Fruit fly (Drosophila melanogaster): Measurements from ENCODE around the gene promL.

promL gene

DNA sequence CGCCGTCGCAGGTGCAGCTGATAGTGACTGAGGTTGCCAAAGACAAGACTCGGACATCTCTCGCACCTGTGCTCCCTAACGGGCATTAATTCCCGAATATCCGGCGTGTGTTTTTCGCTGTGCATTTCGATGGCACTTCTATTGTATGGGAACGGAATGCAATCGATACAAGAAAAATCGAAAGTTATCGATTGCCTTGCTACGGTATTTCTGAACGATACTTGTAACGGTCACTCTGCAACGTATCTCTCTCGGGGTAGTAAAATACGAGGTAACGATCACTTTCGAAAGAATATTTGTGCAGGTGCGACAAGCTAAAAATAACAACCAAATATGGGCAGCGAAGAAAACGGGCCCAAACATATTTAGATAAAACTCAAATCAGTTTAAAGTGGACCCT is 37.4 kb upstream of the promL start, which contains the start of gene CG32280 (continued):
- TF ChIP-seq CG10462 (GFP tag; optimal IDR thresholded peaks at IDR 0.05) (no peak), HLH54F (GFP tag; optimal IDR thresholded peaks at IDR 0.05) (peak; percentile 3), slp2 (GFP tag; optimal IDR thresholded peaks at IDR 0.05) (peak; percentile 24), dati (GFP tag; IDR thresholded peaks at IDR 0.05) (no peak), MBD-R2 (GFP tag; IDR thresholded peaks at IDR 0.05) (peak; percentile 82), CG14441 (GFP tag; IDR thresholded peaks at IDR 0.05) (peak; percentile 46; the same call in 1 of the 2 replicates), zf30C (GFP tag; optimal IDR thresholded peaks at IDR 0.05) (peak; percentile 85), CG7786 (GFP tag; optimal IDR thresholded peaks at IDR 0.05) (no peak), Sry-δ (GFP tag; optimal IDR thresholded peaks at IDR 0.05) (peak; percentile 80), Nf-YC (tag; optimal IDR thresholded peaks at IDR 0.05) (peak; percentile 20), CG14965 (GFP tag; optimal IDR thresholded peaks at IDR 0.05; ENCODE audit: borderline replicate concordance) (no peak), Ptx1 (GFP tag; IDR thresholded peaks at IDR 0.05) (peak; percentile 25; the same call in 1 of the 2 replicates), TFAM (GFP tag; optimal IDR thresholded peaks at IDR 0.05) (no peak), CG16863 (GFP tag; optimal IDR thresholded peaks at IDR 0.05) (no peak), Nf-YB (GFP tag; optimal IDR thresholded peaks at IDR 0.05) (no peak), CG1603 (tag; optimal IDR thresholded peaks at IDR 0.05) (peak; percentile 68), unc-4 (GFP tag; IDR thresholded peaks at IDR 0.05; ENCODE audit: partially characterized antibody) (peak; percentile 90), hb (GFP tag; IDR thresholded peaks at IDR 0.05; ENCODE audit: partially characterized antibody) (peak; percentile 73), shn (GFP tag; optimal IDR thresholded peaks at IDR 0.05) (peak; percentile 56), crol (GFP tag; IDR thresholded peaks at IDR 0.05) (no peak), CG16813 (GFP tag; IDR thresholded peaks at IDR 0.05; ENCODE audit: partially characterized antibody) (peak; percentile 82), amos (GFP tag; IDR thresholded peaks at IDR 0.05; ENCODE audit: partially characterized antibody) (peak; percentile 91)

DNA sequence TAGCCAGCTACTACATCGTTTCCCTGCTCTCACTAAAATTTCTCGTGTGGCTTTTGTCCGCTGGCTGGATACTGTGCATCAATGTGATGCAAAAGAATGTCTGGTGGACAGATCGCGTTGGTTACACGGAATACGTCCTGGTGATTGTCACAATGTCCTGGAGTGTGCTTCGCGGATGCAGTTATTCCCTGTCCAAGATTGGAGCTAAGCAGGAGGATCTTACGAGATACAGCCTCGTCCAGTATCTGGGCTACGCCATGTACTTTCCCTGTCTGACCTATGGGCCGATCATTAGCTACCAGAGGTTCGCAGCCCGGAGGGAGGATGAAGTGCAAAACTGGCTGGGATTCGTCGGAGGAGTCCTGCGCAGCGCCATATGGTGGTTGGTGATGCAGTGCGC is 35.1 kb upstream of the promL start:
- TF ChIP-seq HLH4C (GFP tag; IDR thresholded peaks at IDR 0.05; ENCODE audit: partially characterized antibody), result no peak
- TF ChIP-seq sens-2 (GFP tag; IDR thresholded peaks at IDR 0.05), result no peak
- no peak for TF ChIP-seq schlank (tag; optimal IDR thresholded peaks at IDR 0.05)
- TF ChIP-seq CG16815 (GFP tag; optimal IDR thresholded peaks at IDR 0.05), result no peak
- TF ChIP-seq otp (GFP tag; IDR thresholded peaks at IDR 0.05), result no peak
- no peak for TF ChIP-seq sens (GFP tag)
- TF ChIP-seq MBD-R2 (GFP tag; IDR thresholded peaks at IDR 0.05), result no peak
- TF ChIP-seq CG12104 (GFP tag; optimal IDR thresholded peaks at IDR 0.05), result no peak
- no peak for TF ChIP-seq Gsc (GFP tag; IDR thresholded peaks at IDR 0.05)
- TF ChIP-seq croc (GFP tag; conservative IDR thresholded peaks at IDR 0.05), result no peak

DNA sequence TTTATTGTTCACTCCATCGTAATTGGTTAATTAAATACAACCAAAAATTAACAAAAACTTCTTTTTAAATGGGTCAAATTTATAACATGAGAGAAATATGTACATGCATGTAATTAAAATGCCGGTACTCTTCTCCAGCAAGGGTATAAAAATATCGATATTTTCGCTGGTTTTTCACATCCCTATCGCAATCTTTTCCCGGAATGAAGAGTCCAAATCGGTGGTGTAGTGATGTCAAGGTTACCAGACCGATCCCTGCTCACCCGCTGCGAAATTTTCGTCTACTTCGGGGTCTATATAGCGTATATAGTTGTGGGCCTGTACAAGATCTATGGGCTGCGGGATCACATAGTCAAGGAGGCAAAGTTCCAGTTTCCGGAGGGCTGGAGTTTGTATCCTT is 34.4 kb upstream of the promL start, which contains the start of gene rasp:
rasp (plus strand) TSS at position 213 of the 400 bp plus-strand sequence.
- TF ChIP-seq Eip74EF (GFP tag; optimal IDR thresholded peaks at IDR 0.05) (no peak), Scr (GFP tag; IDR thresholded peaks at IDR 0.05; ENCODE audit: partially characterized antibody) (peak; percentile 63), Doc3 (GFP tag; IDR thresholded peaks at IDR 0.05; ENCODE audit: partially characterized antibody) (0 out of 3 replicates have a peak, but pooled peaks have one; percentile 38), CG17359 (tag; optimal IDR thresholded peaks at IDR 0.05) (no peak), CG13775 (GFP tag; optimal IDR thresholded peaks at IDR 0.05) (no peak), CTCF (GFP tag; optimal IDR thresholded peaks at IDR 0.05) (no peak), CkIIα-i1 (GFP tag; IDR thresholded peaks at IDR 0.05) (no peak), caup (GFP tag; optimal IDR thresholded peaks at IDR 0.05; ENCODE audit: severe bottlenecking) (no peak), Fer1 (GFP tag; optimal IDR thresholded peaks at IDR 0.05) (no peak), CG6854 (GFP tag; optimal IDR thresholded peaks at IDR 0.05) (no peak), stwl (tag; optimal IDR thresholded peaks at IDR 0.05) (peak; percentile 33), maf-S (GFP tag; optimal IDR thresholded peaks at IDR 0.05) (no peak), Trl (optimal IDR thresholded peaks at IDR 0.05) (no peak), Trl (GFP tag; optimal IDR thresholded peaks at IDR 0.05) (no peak), NfI (GFP tag; optimal IDR thresholded peaks at IDR 0.05) (no peak), pfk (GFP tag; optimal IDR thresholded peaks at IDR 0.05) (no peak), eyg (GFP tag; optimal IDR thresholded peaks at IDR 0.05) (no peak), CG10274 (GFP tag; optimal IDR thresholded peaks at IDR 0.05) (no peak), CG11247 (GFP tag; IDR thresholded peaks at IDR 0.05) (no peak), Dref (GFP tag; IDR thresholded peaks at IDR 0.05) (peak; percentile 56)
